Fruit fly (Drosophila melanogaster): Measurements from ENCODE around the gene CG3823.

CG3823 gene

DNA sequence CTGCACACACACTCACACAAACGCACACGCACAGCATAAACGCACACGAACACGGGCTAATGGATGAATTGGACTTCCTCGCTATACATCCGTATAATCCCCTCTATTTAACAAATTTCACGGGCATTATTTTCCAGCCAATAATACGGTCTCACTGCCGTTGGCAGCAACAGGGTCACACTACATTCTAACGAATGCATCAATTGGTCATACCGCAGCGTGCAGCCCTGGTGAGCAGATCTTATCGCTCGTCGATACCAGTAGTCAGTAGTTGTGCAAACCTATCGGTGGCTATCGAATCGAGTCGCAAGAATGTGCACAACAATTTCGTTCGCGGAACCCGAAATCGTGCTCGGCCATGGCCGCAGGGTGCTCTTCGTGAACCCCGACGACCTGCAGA is 15.9 kb upstream of the CG3823 start, which contains the start of the genes Top3beta and wuho:
Top3beta (minus strand) TSS at position 149 of the 400 bp plus-strand sequence.
wuho (plus strand) TSS at position 259 of the 400 bp plus-strand sequence.
- TF ChIP-seq noc (tag; optimal IDR thresholded peaks at IDR 0.05), result peak; percentile 54

DNA sequence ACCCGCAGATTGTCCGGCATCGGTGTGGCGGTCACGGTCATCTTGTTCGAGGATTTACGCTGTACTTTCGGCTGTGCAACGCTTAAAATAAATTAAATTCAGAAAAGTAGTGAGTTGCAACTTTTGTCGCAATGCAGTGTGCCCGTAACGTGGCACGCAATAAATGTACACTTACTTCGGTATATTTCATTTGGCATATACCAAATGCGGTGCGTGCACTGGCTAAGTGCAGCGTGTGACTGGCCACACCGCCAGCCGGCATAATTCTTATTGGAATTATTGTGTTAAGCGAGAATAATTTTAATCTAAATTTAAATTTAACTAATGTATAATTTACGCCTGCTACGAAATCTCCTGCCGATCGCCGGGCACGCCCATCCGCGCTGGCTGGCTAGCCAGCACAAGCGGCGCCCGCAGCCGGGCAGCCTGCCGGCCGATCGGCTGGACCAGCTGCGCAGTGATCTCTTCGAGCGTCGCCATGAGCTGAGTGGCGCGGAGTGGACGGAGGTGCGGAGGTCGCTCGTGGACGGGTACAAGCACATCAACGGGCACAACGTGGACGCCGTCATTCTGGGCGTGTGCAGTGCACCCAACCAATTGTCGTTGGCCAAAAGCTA is 12.6 kb upstream of the CG3823 start, which contains the start of the genes Rpt4 and mldr:
Rpt4 (minus strand) TSS at position 163 of the 617 bp plus-strand sequence.
mldr (plus strand) TSS at position 221 of the 617 bp plus-strand sequence.
- TF ChIP-seq noc (tag; optimal IDR thresholded peaks at IDR 0.05), result no peak

DNA sequence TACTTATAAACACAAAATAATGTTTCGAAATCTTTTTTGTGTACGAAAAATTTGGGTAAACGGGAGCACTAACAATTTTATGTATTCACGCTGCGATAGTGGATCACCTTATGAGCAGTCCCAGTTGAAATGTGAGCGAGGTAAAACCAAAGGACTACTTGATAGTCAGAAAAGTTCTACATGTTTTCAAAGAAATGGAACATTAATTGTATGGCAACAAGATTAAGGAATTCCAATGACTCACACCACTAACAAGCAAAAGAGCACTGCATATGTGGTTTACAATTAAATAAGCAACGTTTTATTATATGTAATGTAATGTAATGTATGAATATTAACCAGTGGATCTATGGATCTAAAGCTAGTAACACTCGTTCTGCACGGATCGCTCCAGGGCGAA is 9.5 kb upstream of the CG3823 start, which contains the start of gene CG15892:
CG15892 (minus strand) TSS at position 101 of the 400 bp plus-strand sequence.
- TF ChIP-seq noc (tag; optimal IDR thresholded peaks at IDR 0.05), result no peak

DNA sequence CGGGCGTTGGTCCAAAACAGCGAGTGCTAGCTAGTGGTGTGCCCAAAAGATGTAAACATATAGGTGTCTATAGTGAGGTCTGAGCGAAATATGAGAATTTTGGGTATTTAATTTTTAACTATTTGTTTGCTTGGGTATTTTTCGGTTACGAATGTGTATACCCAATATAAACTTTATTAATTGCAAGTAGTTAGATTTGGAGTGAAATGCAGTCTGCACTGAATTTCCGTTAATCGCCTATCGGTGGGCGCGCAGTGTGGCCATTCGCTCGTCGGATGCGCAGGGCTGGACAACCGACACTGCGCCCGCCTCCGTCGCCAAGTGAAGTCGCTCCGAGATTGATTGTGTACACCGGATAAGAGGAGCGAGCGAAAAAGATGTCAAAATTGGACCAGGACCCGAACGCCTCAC is 8.6 kb upstream of the CG3823 start, which contains the start of the genes CG15891 and CG3815:
CG15891 (minus strand) TSS at position 217 of the 411 bp plus-strand sequence.
CG3815 (plus strand) TSS at position 261 of the 411 bp plus-strand sequence.
- no peak for TF ChIP-seq noc (tag; optimal IDR thresholded peaks at IDR 0.05)

DNA sequence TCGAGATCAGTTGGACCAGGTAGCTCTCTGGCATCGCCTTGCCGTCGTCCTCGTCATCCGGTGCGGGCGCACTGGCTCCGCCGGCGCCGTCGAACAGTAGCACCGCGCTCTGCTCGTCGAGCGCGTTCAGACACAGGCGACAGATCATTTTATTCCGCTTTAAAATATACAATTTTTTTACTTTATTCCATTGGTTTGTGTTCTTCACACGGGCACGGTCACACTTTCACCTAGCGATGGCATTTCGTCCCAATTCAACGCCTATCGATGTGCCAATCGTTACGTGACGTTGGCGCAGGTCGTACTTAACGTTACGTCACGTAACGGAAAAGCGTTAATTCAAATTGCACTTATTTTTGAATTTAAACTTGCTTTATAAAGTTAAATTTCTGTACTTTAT is 2.7 kb upstream of the CG3823 start, which contains the start of gene CG12219:
CG12219 (minus strand) TSS at position 234 of the 400 bp plus-strand sequence.
- no peak for TF ChIP-seq noc (tag; optimal IDR thresholded peaks at IDR 0.05)

DNA sequence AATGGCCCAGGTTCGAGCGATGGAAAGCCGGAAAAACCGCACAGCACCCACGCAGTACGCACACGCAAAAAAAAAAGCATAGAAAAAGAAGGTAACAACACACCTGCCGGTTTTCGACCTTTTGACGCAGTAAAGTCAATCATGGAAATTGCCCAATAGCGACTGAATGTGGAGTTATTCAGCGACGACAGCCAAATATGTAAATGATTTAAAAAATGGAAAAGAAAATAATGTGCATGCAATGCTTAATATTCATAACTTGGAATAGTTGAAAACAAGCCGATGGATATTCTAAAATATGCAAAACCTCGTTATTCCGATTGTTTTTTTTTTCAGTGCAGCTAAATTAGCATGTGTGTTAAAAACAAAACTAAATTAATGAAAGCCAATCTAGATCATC is 579 bp upstream of the CG3823 start:
- TF ChIP-seq noc (tag; optimal IDR thresholded peaks at IDR 0.05), result no peak

DNA sequence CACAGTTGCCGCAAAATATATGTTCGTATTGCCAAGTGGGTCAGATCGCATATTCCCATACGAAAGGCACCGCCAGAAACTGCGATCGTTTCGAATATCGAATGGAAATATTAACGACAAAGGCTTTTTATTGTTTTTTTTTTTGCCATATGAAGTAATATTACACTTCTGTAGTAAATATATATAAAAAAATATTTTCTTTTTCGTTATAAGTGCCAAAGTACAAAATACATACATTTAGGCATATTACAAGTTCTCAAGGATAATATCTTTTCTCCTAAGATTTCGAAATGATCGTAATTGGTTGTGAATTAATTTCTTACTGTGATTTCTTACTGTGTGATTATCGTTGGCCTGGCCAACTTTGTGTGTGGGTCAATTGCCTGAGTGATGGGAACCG is 428 bp downstream of the CG3823 start:
- TF ChIP-seq noc (tag; optimal IDR thresholded peaks at IDR 0.05), result no peak

DNA sequence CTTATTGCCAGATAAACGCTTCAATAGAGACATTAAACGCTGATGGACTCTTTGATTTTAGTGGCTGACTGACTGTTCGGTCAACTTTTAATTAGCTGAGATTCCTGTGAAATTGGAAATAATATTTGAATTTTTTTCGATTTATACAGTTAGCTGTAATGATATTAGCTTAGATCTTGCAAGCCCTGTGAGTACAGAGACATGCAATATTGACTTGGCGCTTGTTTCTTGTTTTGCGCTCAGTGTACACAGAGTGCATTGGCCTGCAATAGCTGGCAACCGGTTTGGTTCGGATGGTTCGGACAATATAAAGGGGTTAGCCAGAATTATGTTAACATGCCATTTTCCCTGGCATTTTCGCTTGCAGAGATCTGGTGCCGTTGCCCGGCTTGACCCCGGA is 1.5 kb downstream of the CG3823 start:
- TF ChIP-seq noc (tag; optimal IDR thresholded peaks at IDR 0.05), result no peak

DNA sequence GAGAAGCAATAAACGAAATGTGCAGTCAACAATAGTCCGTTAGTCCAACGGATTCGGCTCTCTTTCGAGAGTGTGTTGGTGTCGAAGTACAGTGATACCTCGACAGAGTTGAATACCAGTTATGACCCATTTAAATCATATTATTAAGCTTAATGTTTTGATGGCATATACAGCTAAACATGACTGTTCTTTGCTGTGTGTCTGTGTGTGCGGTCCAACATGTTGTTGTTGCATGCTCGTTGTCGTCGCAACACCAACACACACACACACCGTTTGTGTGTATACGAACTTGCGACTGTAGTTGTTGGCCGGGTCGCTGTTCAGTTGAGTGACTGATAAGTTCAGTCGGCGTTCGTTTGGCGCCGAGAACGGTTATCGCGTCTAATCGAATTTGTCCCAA is 5.1 kb downstream of the CG3823 start, which contains the start of gene CG15894:
CG15894 (plus strand) TSS at position 361 of the 400 bp plus-strand sequence.
- TF ChIP-seq noc (tag; optimal IDR thresholded peaks at IDR 0.05), result no peak

DNA sequence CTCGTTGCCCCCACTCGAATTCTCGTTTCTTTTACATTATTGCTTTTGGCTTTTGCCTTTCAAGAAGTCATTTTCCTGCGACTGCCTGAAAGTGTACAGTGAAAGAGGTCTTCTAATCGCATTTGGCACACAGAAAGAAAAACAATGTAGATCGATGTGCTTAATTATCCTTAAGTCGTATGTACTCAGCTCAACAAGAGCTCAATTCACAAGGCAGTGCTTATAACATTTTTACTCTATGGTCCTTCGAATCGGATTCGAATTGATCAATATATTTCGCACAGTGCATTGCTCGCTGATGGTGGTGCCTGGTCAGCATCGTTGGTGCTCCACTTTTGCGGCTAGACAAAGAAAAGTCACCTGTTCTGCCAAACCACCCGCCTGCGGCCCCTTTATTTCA is 6.6 kb downstream of the CG3823 start:
- TF ChIP-seq noc (tag; optimal IDR thresholded peaks at IDR 0.05), result no peak

DNA sequence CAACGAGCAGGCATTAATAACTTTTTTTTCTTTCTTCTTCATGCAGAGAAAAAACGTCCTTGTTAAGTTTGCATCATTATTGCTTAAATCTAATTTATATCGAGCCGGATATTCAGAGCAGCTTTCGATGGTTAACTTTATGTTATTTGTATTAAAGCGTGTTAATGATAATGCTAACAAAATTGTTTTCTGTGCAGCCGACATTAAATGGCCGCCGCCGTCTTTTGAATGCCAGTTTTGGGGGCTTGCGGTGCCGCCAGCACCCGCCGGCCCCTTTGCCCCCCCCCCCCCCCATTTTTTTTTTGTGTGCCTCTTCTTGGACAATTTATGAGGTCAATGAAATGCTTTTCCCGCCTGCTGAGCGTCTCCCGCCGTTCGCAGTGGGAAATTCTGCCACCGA is 7.7 kb downstream of the CG3823 start:
- TF ChIP-seq noc (tag; optimal IDR thresholded peaks at IDR 0.05), result no peak

DNA sequence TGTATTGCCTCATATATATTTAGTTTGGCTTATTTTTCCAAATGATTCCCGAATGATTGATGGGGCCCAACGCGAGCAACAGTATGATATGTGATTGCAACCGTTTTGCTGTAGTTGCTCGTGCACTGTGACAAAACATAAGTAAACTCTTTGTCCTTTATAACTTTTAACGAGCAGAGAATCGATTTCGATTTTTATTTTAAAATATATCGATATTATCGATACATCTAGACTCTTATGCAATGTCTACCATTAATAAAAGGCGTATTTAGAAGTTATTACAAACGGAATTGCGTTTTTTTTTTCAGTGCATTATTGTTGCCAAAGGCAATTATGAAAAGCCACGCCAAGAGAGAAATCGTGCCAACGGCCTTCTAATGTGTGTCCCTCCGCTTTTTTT is 11.8 kb downstream of the CG3823 start:
- no peak for TF ChIP-seq noc (tag; optimal IDR thresholded peaks at IDR 0.05)

DNA sequence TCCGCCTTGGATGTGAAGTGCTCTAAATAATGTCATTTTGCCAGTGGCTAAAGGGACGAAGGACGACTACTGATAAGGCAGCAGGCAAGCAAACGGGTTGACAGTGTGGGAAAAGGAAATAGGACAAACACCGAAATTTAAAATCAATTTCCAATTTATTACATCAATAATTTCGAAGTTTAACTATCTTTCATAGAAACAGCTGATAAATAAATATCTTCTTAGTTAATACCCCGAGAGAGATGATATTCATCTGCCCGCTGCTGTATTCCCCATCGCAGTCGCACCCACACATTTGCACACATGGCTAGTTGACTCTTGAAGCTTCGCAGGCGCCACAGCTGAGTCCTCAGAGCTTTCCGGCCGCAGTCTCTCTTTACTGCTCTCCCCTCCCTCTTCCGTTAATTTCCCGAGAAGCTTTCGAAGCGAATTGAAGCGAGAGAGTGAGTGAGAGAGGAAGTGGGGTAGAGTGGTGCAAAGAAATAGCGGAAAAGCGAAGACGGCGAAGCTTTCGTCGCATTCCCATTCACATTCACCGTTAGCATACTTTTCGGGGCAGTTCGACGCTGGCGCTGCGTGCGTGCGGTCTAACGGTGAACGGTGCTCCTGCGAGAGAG is 13.2 kb downstream of the CG3823 start:
- no peak for TF ChIP-seq noc (tag; optimal IDR thresholded peaks at IDR 0.05)

DNA sequence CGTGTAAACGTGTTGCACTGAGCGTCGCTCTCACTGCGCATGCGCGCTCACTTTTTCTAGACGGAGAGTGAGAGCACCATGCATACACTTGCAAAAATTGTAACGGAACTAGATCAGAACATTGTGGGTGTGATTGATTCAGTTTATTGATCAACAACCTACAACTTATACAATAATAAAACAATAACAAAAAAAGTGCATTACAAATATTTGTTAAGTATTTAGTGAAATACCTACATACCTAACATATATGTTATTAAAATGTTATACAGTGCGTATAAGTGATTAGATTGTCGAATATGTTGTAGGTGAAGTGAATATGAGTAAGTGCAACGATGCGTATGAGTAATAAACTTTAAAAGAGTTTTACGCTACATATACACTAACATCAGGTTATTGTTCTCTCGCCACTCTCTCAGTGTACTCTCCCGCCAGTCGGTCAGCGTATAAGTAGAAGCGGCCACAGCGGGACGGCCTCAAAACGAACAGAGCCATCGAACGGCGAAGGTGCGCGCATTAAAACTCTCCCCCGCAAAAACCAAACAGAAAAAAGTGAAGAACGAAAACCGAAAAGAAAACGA is 26.7 kb downstream of the CG3823 start, which contains the start of gene CG42240:
CG42240 (plus strand) TSS at position 474 of the 581 bp plus-strand sequence.
- peak; percentile 53 for TF ChIP-seq noc (tag; optimal IDR thresholded peaks at IDR 0.05)

DNA sequence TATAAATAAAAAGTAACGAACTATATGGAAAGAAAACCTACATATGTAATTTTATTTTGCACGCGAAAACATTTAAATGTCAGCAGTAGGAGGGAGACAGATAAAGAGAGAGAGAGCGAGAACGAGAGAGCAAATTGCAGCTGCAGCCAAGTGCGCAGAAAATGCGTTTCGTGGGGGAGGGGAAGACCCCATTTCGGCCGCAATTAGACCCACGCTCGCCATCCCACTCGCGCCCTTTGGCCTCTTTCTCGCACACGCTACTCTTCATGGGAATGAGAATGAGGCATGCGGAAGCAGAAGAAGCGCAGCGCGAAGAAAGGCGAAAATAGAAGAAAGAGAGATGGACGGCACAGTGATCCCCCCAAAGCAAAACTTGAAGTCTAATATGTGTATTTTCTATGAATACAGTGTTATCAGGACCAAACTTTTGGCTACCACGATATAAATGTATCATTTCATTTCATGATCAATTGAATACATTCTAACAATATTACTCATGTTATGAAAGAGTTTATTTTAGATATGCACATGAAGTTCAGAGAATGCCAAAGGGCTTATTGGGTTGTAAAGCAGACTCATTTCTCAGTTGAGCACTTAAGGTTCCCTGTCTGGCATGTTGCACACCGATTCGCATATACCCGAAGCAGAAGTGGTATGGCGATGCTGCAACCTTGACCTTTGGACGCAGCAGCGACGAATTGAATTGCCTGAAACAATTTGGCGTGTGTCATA is 29.4 kb downstream of the CG3823 start:
- no peak for TF ChIP-seq noc (tag; optimal IDR thresholded peaks at IDR 0.05)

DNA sequence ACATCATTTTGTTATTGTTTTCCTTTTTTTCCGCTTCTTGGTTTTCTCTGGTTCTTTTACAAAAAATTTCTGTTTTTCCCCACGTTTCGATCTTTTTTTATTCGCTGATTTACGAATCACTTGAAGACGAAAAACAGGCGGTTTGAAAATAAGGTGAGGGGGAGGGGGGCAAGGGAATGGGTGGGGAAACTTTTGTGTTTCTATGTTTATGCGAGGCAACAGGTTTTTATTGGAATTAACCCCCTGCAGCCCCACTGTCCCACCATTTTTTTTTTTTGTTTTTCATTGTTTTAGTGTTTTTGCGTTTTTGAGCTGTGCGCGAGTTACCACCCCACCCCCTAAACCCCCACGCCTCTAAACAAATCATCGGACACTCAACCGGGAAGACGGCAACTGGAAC is 31.2 kb downstream of the CG3823 start:
- no peak for TF ChIP-seq noc (tag; optimal IDR thresholded peaks at IDR 0.05)
